Fruit fly (Drosophila melanogaster) S2 (cell line): ENCODE measurements around the gene p23.

Source experiments
- CG8478 ChIP-seq: fragments of >200 bp; optimal IDR thresholded peaks from 2 replicates; lab custom pipeline; 2018
- CTCF ChIP-seq, 2 experiments: fragments of >200 bp; optimal IDR thresholded peaks; 2 replicates each; lab custom pipeline; 2018

- TF ChIP-seq CTCF (optimal IDR thresholded peaks at IDR 0.05; lab: Kevin White, UChicago) = no peak
- TF ChIP-seq CG8478 (lab: Kevin White, UChicago) = no peak
These were observed 45.4 kb upstream of the p23 start for dm6 chr3R:9632110-9632921.
